Worm (Caenorhabditis elegans) whole organism, midembryonic: Measurements from ENCODE around the gene pde-4.

Experiments used
- T22C8.4 ChIP-seq: fragments of 200-800 bp; sonication (Bioruptor generic); IDR thresholded peaks from 2 replicates; pipeline ENCODE4 v1.3.6; 2022; ENCODE audit warnings: missing genetic modification characterization, missing compliant biosample characterization
- cog-1 ChIP-seq: sonication (generic microtip); optimal IDR thresholded peaks from 2 replicates; lab custom pipeline; 2016; ENCODE audit warnings: missing genetic modification characterization, missing compliant biosample characterization
- klf-2 ChIP-seq: fragments of 200-800 bp; sonication (Bioruptor generic); conservative IDR thresholded peaks from 2 replicates; pipeline ENCODE4 v1.3.6; 2022; ENCODE audit warnings: missing genetic modification reagents, missing genetic modification characterization, missing compliant biosample characterization
- tab-1 ChIP-seq: fragments of 200-800 bp; sonication (Bioruptor generic); IDR thresholded peaks from 2 replicates; pipeline ENCODE4 v1.3.6; 2022; ENCODE audit warnings: missing genetic modification characterization, missing compliant biosample characterization
- ztf-29 ChIP-seq: fragments of 200-800 bp; sonication (Bioruptor generic); IDR thresholded peaks from 2 replicates; pipeline ENCODE4 v1.3.6; 2022; ENCODE audit warnings: missing genetic modification reagents, missing genetic modification characterization, missing compliant biosample characterization

DNA sequence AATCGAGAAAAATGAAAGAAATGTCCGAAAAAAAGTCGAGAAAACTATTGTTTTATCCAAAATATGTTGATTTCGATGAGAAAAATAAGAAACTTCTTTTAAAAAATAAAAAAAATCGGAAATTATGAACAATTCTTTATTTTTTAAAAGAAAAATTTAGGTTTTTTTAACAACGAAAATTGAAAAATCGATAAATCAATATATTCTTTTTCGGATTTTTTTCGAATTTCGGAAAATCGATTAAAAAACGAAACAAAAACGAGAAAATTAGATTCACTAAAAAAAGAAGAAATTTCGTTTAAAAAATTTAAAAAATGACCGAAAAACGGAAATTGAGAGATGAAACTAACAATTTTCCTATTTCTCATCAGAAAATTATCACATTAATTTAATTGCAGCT lies 19.0 kb upstream of the pde-4 start:
- TF ChIP-seq klf-2 (GFP tag; lab: Robert Waterston, UW) (no peak), T22C8.4 (no peak), cog-1 (tag; lab: Kevin White, UChicago) (no peak), tab-1 (GFP tag; lab: Robert Waterston, UW) (no peak), ztf-29 (GFP tag; lab: Robert Waterston, UW) (no peak)
